Worm (Caenorhabditis elegans) whole organism, mixed stage, embryonic: ENCODE measurements around the gene pssy-2.

Experiments used
- M03D4.4 ChIP-seq: sonication (generic microtip); optimal IDR thresholded peaks from 2 replicates; lab custom pipeline; 2017; ENCODE audit warnings: mild to moderate bottlenecking, missing genetic modification characterization, missing compliant biosample characterization
- bed-3 ChIP-seq: fragments of 200-800 bp; sonication (Bioruptor generic); optimal IDR thresholded peaks from 3 replicates; lab custom pipeline; 2018; ENCODE audit warnings: mild to moderate bottlenecking, missing genetic modification characterization, moderate library complexity, missing compliant biosample characterization
- ceh-39 ChIP-seq: fragments of 150-350 bp; optimal IDR thresholded peaks from 2 replicates; lab custom pipeline; 2014; ENCODE audit warnings: missing biosample characterization, missing genetic modification characterization
- ceh-43 ChIP-seq: fragments of 200-800 bp; sonication (Bioruptor generic); optimal IDR thresholded peaks from 2 replicates; lab custom pipeline; 2018; ENCODE audit warnings: mild to moderate bottlenecking, missing genetic modification characterization, moderate library complexity, missing compliant biosample characterization
- ceh-83 ChIP-seq: fragments of 200-800 bp; sonication (Bioruptor generic); optimal IDR thresholded peaks from 2 replicates; lab custom pipeline; 2018; ENCODE audit warnings: mild to moderate bottlenecking, missing genetic modification characterization, missing compliant biosample characterization
- ces-1 ChIP-seq: fragments of 150-350 bp; optimal IDR thresholded peaks from 2 replicates; lab custom pipeline; 2014; ENCODE audit warnings: missing biosample characterization, missing genetic modification reagents, missing genetic modification characterization
- cnd-1 ChIP-seq: fragments of 200-800 bp; sonication (Bioruptor generic); optimal IDR thresholded peaks from 2 replicates; lab custom pipeline; 2018; ENCODE audit warnings: mild to moderate bottlenecking, missing genetic modification characterization, missing compliant biosample characterization
- elt-1 ChIP-seq: sonication (generic microtip); optimal IDR thresholded peaks from 2 replicates; lab custom pipeline; 2017; ENCODE audit warnings: missing genetic modification characterization, mild to moderate bottlenecking, missing compliant biosample characterization, antibody characterized with exemption, moderate library complexity, borderline replicate concordance; ENCODE audit not compliant: insufficient read depth
- elt-3 ChIP-seq: fragments of 150-350 bp; optimal IDR thresholded peaks from 2 replicates; lab custom pipeline; 2014; ENCODE audit warnings: missing biosample characterization, missing genetic modification characterization
- flh-1 ChIP-seq: fragments of 200-800 bp; sonication (Bioruptor generic); optimal IDR thresholded peaks from 2 replicates; lab custom pipeline; 2018; ENCODE audit warnings: mild to moderate bottlenecking, missing genetic modification characterization, moderate library complexity, missing compliant biosample characterization
- ham-2 ChIP-seq: fragments of 200-800 bp; sonication (Bioruptor generic); optimal IDR thresholded peaks from 2 replicates; lab custom pipeline; 2018; ENCODE audit warnings: mild to moderate bottlenecking, missing genetic modification characterization, missing compliant biosample characterization
- hlh-1 ChIP-seq: fragments of 150-350 bp; optimal IDR thresholded peaks from 2 replicates; lab custom pipeline; 2014; ENCODE audit warnings: missing biosample characterization, missing genetic modification reagents, missing genetic modification characterization
- lin-13 ChIP-seq: fragments of 150-350 bp; optimal IDR thresholded peaks from 2 replicates; lab custom pipeline; 2014; ENCODE audit warnings: missing biosample characterization, missing genetic modification characterization
- lin-32 ChIP-seq: fragments of 200-800 bp; sonication (Bioruptor generic); optimal IDR thresholded peaks from 2 replicates; lab custom pipeline; 2018; ENCODE audit warnings: mild to moderate bottlenecking, missing genetic modification characterization, missing compliant biosample characterization
- lsy-2 ChIP-seq: fragments of 150-350 bp; optimal IDR thresholded peaks from 2 replicates; lab custom pipeline; 2014; ENCODE audit warnings: missing biosample characterization, missing genetic modification characterization
- mab-5 ChIP-seq: fragments of 150-350 bp; optimal IDR thresholded peaks from 2 replicates; lab custom pipeline; 2014; ENCODE audit warnings: missing biosample characterization, missing genetic modification characterization
- mep-1 ChIP-seq: fragments of 150-350 bp; optimal IDR thresholded peaks from 2 replicates; lab custom pipeline; 2017; ENCODE audit warnings: missing biosample characterization, missing genetic modification reagents, missing genetic modification characterization, inconsistent platforms
- mls-2 ChIP-seq: sonication (generic microtip); optimal IDR thresholded peaks from 2 replicates; lab custom pipeline; 2016; ENCODE audit warnings: mild to moderate bottlenecking, missing genetic modification characterization, moderate library complexity, missing compliant biosample characterization
- nhr-12 ChIP-seq: fragments of 150-350 bp; optimal IDR thresholded peaks from 2 replicates; lab custom pipeline; 2014; ENCODE audit warnings: missing biosample characterization, missing genetic modification characterization
- nhr-2 ChIP-seq: fragments of 150-350 bp; optimal IDR thresholded peaks from 2 replicates; lab custom pipeline; 2014; ENCODE audit warnings: missing biosample characterization, missing genetic modification characterization
- nhr-28 ChIP-seq: fragments of 150-350 bp; optimal IDR thresholded peaks from 2 replicates; lab custom pipeline; 2014; ENCODE audit warnings: missing biosample characterization, missing genetic modification characterization
- nhr-76 ChIP-seq: sonication (generic microtip); optimal IDR thresholded peaks from 2 replicates; lab custom pipeline; 2017; ENCODE audit warnings: missing biosample characterization, missing genetic modification characterization
- pha-4 ChIP-seq: fragments of 150-350 bp; optimal IDR thresholded peaks from 2 replicates; lab custom pipeline; 2018; ENCODE audit warnings: missing biosample characterization, missing genetic modification reagents, missing genetic modification characterization
- snpc-4 ChIP-seq: fragments of 150-350 bp; optimal IDR thresholded peaks from 2 replicates; lab custom pipeline; 2014; ENCODE audit warnings: missing biosample characterization, missing genetic modification characterization
- sptf-1 ChIP-seq: sonication (generic microtip); optimal IDR thresholded peaks from 2 replicates; lab custom pipeline; 2017; ENCODE audit warnings: mild to moderate bottlenecking, missing genetic modification characterization, moderate library complexity, missing compliant biosample characterization
- tbx-8 ChIP-seq: fragments of 200-800 bp; sonication (Bioruptor generic); optimal IDR thresholded peaks from 2 replicates; lab custom pipeline; 2018; ENCODE audit warnings: mild to moderate bottlenecking, missing genetic modification characterization, moderate library complexity, missing compliant biosample characterization
- unc-120 ChIP-seq: sonication (generic microtip); optimal IDR thresholded peaks from 2 replicates; lab custom pipeline; 2017; ENCODE audit warnings: missing genetic modification characterization, missing compliant biosample characterization; ENCODE audit not compliant: poor library complexity, severe bottlenecking
- unc-62 ChIP-seq: fragments of 150-350 bp; optimal IDR thresholded peaks from 2 replicates; lab custom pipeline; 2014; ENCODE audit warnings: missing biosample characterization, missing genetic modification reagents, missing genetic modification characterization
- ztf-11 ChIP-seq: fragments of 150-350 bp; optimal IDR thresholded peaks from 2 replicates; lab custom pipeline; 2014; ENCODE audit warnings: missing biosample characterization, missing genetic modification characterization

pssy-2 gene

ce11 chrIII:13435570-13435969 lies 36.0 kb upstream of the pssy-2 start, which contains the start of gene F45G2.8:
TSS of gene F45G2.8 (minus strand) at chrIII:13435670.
- TF ChIP-seq ceh-43 (GFP tag; lab: Kevin White, UChicago) (no peak), flh-1 (GFP tag; lab: Kevin White, UChicago) (no peak), unc-62 (GFP tag; lab: Kevin White, UChicago) (no peak), lin-13 (tag; lab: Kevin White, UChicago) (no peak), lsy-2 (no peak), mls-2 (tag; lab: Kevin White, UChicago) (no peak), cnd-1 (tag; lab: Kevin White, UChicago) (no peak), elt-1 (no peak), elt-3 (tag; lab: Kevin White, UChicago) (no peak), snpc-4 (tag; lab: Kevin White, UChicago) (no peak), mab-5 (tag; lab: Kevin White, UChicago) (no peak), pha-4 (tag; lab: Kevin White, UChicago) (no peak), sptf-1 (tag; lab: Kevin White, UChicago) (no peak)

ce11 chrIII:13436843-13437242 lies 34.8 kb upstream of the pssy-2 start, which contains the start of gene F45G2.9:
TSS of gene F45G2.9 (minus strand) at chrIII:13436943.
- TF ChIP-seq pha-4 (tag; lab: Kevin White, UChicago) = no peak
- TF ChIP-seq nhr-28 (tag; lab: Kevin White, UChicago) = no peak
- TF ChIP-seq ces-1 (GFP tag; lab: Kevin White, UChicago) = no peak
- no peak for TF ChIP-seq nhr-76 (tag; lab: Kevin White, UChicago)
- no peak for TF ChIP-seq mab-5 (tag; lab: Kevin White, UChicago)
- no peak for TF ChIP-seq elt-3 (tag; lab: Kevin White, UChicago)
- TF ChIP-seq lin-13 (tag; lab: Kevin White, UChicago) = no peak
- no peak for TF ChIP-seq hlh-1
- TF ChIP-seq snpc-4 (tag; lab: Kevin White, UChicago) = no peak
- no peak for TF ChIP-seq ceh-43 (GFP tag; lab: Kevin White, UChicago)
- TF ChIP-seq elt-1 = no peak

- TF ChIP-seq pha-4 (tag; lab: Kevin White, UChicago) (no peak), flh-1 (GFP tag; lab: Kevin White, UChicago) (no peak), lin-32 (GFP tag; lab: Kevin White, UChicago) (no peak), sptf-1 (tag; lab: Kevin White, UChicago) (no peak), ceh-43 (GFP tag; lab: Kevin White, UChicago) (no peak), mab-5 (tag; lab: Kevin White, UChicago) (no peak), cnd-1 (tag; lab: Kevin White, UChicago) (no peak), ztf-11 (tag; lab: Kevin White, UChicago) (no peak), nhr-2 (tag; lab: Kevin White, UChicago) (no peak), snpc-4 (tag; lab: Kevin White, UChicago) (no peak)
These were observed 32.2 kb upstream of the pssy-2 start, which contains the start of gene ciao-2B for ce11 chrIII:13439415-13439814. TSS of gene ciao-2B (minus strand) at chrIII:13439544.

- no peak for TF ChIP-seq ham-2 (GFP tag; lab: Kevin White, UChicago)
These were observed 18.8 kb upstream of the pssy-2 start for ce11 chrIII:13452824-13453223.

- TF ChIP-seq hlh-1 (no peak), mab-5 (tag; lab: Kevin White, UChicago) (no peak), lin-13 (tag; lab: Kevin White, UChicago) (no peak), nhr-12 (tag; lab: Kevin White, UChicago) (no peak), bed-3 (GFP tag; lab: Kevin White, UChicago) (no peak), unc-120 (tag; lab: Kevin White, UChicago) (no peak), mep-1 (no peak), M03D4.4 (tag; lab: Kevin White, UChicago) (no peak), pha-4 (tag; lab: Kevin White, UChicago) (no peak), ceh-83 (GFP tag; lab: Kevin White, UChicago) (no peak)
These were observed 16.4 kb upstream of the pssy-2 start, which contains the start of gene cua-1 for ce11 chrIII:13455207-13455606. TSS of gene cua-1 (minus strand) at chrIII:13455307.

ce11 chrIII:13455816-13456215 lies 15.8 kb upstream of the pssy-2 start:
- TF ChIP-seq ceh-39 (tag; lab: Kevin White, UChicago) = no peak
- no peak for TF ChIP-seq tbx-8
- peak; percentile 26 for TF ChIP-seq ces-1 (GFP tag; lab: Kevin White, UChicago)
